Worm (Caenorhabditis elegans) whole organism, L1 larva: ENCODE measurements around the gene C56G2.15.

ENCODE experiments used
- Y116A8C.19 ChIP-seq: sonication (generic microtip); optimal IDR thresholded peaks from 2 replicates; lab custom pipeline; 2016; ENCODE audit warnings: missing compliant biosample characterization, missing genetic modification characterization, borderline replicate concordance
- ceh-82 ChIP-seq, 3 experiments: fragments of 150-350 bp in 1 of 3; sonication (generic microtip) in 2 of 3; optimal IDR thresholded peaks; 2 replicates each; lab custom pipeline; 2014 to 2017; ENCODE audit warnings: missing biosample characterization in 3 of 3, missing genetic modification characterization in 3 of 3
- nhr-77 ChIP-seq: fragments of 150-350 bp; optimal IDR thresholded peaks from 2 replicates; lab custom pipeline; 2014; ENCODE audit warnings: missing biosample characterization, missing genetic modification characterization
- sup-37 ChIP-seq: fragments of 200-800 bp; sonication (Bioruptor generic); optimal IDR thresholded peaks from 2 replicates; lab custom pipeline; 2018; ENCODE audit warnings: mild to moderate bottlenecking, missing genetic modification characterization, missing compliant biosample characterization
- ztf-11 ChIP-seq, 2 experiments: sonication (generic microtip); optimal IDR thresholded peaks; 2 replicates each; lab custom pipeline; 2016 to 2017; ENCODE audit warnings: missing genetic modification characterization in 2 of 2, missing biosample characterization in 1 of 2, missing compliant biosample characterization in 1 of 2

DNA sequence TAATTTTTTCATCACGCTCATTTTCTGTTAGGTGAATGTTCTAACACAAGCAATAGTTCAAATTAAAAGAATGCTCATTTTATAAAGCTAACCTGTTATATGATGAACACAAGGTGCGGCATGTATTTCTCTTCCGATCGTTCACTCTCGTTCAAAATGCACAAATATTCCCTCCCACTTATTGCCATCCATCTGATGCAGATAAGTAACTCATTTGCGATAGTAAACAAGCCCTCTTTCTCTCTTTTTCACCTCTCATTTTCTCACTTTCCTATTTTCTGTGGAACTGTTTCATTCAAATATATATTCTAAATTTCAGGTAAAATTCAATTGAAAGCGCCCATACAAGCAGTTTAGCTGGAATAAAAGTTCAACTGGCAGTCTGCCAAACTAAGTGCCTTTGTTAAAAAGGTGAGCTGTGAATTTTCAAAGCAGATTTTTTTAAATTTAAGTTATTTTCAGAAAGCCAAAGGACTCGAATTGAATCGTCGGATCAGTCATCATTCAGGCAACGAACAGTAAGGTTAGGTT is 21.7 kb downstream of the C56G2.15 start, which contains the start of the genes trmt-10C.2 and C56G2.22:
- TF ChIP-seq ceh-82 (tag; optimal IDR thresholded peaks at IDR 0.05; lab: Kevin White, UChicago) (no peak), nhr-77 (no peak), ztf-11 (tag; optimal IDR thresholded peaks at IDR 0.05; lab: Kevin White, UChicago) (no peak), Y116A8C.19 (no peak), sup-37 (GFP tag; lab: Kevin White, UChicago) (no peak)
